Worm (Caenorhabditis elegans) whole organism, L3 larva: ENCODE data around the gene glod-4.

ENCODE experiments used
- ceh-82 ChIP-seq: fragments of 150-350 bp; optimal IDR thresholded peaks from 2 replicates; lab custom pipeline; 2014; ENCODE audit warnings: missing biosample characterization, missing genetic modification characterization
- elt-3 ChIP-seq, 3 experiments: fragments of 150-350 bp in 1 of 3; sonication (generic microtip) in 2 of 3; optimal IDR thresholded peaks; 2 replicates in 2 of 3; 4 replicates in 1 of 3; lab custom pipeline; 2014 to 2017; ENCODE audit warnings: missing biosample characterization in 3 of 3, missing genetic modification characterization in 3 of 3
- fkh-10 ChIP-seq: sonication (generic microtip); optimal IDR thresholded peaks from 2 replicates; lab custom pipeline; 2017; ENCODE audit warnings: missing biosample characterization, missing genetic modification reagents, missing genetic modification characterization
- fos-1 ChIP-seq: fragments of 150-350 bp; optimal IDR thresholded peaks from 2 replicates; lab custom pipeline; 2014; ENCODE audit warnings: missing biosample characterization, missing genetic modification characterization
- mdl-1 ChIP-seq: fragments of 150-350 bp; optimal IDR thresholded peaks from 2 replicates; lab custom pipeline; 2014; ENCODE audit warnings: missing biosample characterization, missing genetic modification characterization
- nhr-11 ChIP-seq: fragments of 150-350 bp; optimal IDR thresholded peaks from 2 replicates; lab custom pipeline; 2014; ENCODE audit warnings: missing biosample characterization, missing genetic modification characterization
- nhr-237 ChIP-seq: fragments of 150-350 bp; optimal IDR thresholded peaks from 2 replicates; lab custom pipeline; 2014; ENCODE audit warnings: missing biosample characterization, missing genetic modification characterization
- pha-4 ChIP-seq: fragments of 150-350 bp; optimal IDR thresholded peaks from 2 replicates; lab custom pipeline; 2014; ENCODE audit warnings: missing biosample characterization, missing genetic modification reagents, missing genetic modification characterization
- sea-2 ChIP-seq: fragments of 150-350 bp; sonication (generic microtip); optimal IDR thresholded peaks from 4 replicates; lab custom pipeline; 2014; ENCODE audit warnings: missing biosample characterization, missing genetic modification reagents, missing genetic modification characterization

DNA sequence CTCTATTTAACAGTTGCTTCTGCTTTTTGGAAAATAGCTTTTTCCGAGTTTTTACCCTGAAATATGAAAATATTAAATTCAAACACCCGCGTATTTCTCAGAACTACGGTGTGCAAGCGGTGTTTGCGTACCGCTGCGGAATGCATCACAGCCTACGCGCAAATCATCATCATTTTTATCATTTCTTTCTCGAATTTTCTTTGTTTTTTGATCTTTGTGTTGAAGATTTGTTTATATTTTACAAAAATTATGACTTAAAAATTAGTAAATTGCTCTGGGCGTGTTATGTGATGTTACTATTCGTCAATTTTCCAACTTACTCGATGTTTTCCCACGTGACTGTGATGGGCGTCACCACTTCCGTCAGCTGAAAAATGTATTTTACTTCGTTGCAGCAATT lies 2.5 kb upstream of the glod-4 start:
- TF ChIP-seq nhr-11 (tag; lab: Kevin White, UChicago): no peak
- no peak for TF ChIP-seq mdl-1 (tag; lab: Kevin White, UChicago)
- TF ChIP-seq elt-3 (tag; optimal IDR thresholded peaks at IDR 0.05; lab: Kevin White, UChicago): no peak
- TF ChIP-seq nhr-237: no peak
- no peak for TF ChIP-seq sea-2 (GFP tag; lab: Kevin White, UChicago)
- TF ChIP-seq fkh-10 (GFP tag; lab: Kevin White, UChicago): no peak
- no peak for TF ChIP-seq ceh-82
- TF ChIP-seq fos-1: no peak
- peak; percentile 84 for TF ChIP-seq pha-4 (tag; lab: Kevin White, UChicago)
